Fruit fly (Drosophila melanogaster) whole organism, embryonic: ENCODE data around the gene CG43245.

Source experiments
- C15 ChIP-seq: fragments of 200-800 bp; sonication (Bioruptor generic); IDR thresholded peaks from 3 replicates; pipeline ENCODE4 v1.3.6; 2022; ENCODE audit warnings: missing biosample characterization, missing genetic modification characterization
- CG10462 ChIP-seq: fragments of 200-800 bp; sonication (Bioruptor generic); optimal IDR thresholded peaks from 2 replicates; lab custom pipeline; 2016; ENCODE audit warnings: missing biosample characterization, missing genetic modification characterization
- CG10959 ChIP-seq: fragments of 200-800 bp; sonication (Bioruptor generic); IDR thresholded peaks from 2 replicates; pipeline ENCODE4 v1.3.6; 2022; ENCODE audit warnings: missing biosample characterization, missing genetic modification characterization
- CG11695 ChIP-seq: fragments of 200-800 bp; sonication (Bioruptor generic); IDR thresholded peaks from 3 replicates; pipeline ENCODE4 v1.3.6; 2022; ENCODE audit warnings: missing biosample characterization, missing genetic modification characterization
- CG11696 ChIP-seq: fragments of 200-800 bp; sonication (Bioruptor generic); IDR thresholded peaks from 2 replicates; pipeline ENCODE4 v1.3.6; 2022; ENCODE audit warnings: missing biosample characterization, missing genetic modification characterization
- CG14014 ChIP-seq: fragments of 200-800 bp; sonication (Bioruptor generic); IDR thresholded peaks from 2 replicates; pipeline ENCODE4 v1.3.6; 2022; ENCODE audit warnings: missing biosample characterization, missing genetic modification characterization
- CG14667 ChIP-seq: fragments of 200-800 bp; sonication (Bioruptor generic); IDR thresholded peaks from 2 replicates; pipeline ENCODE4 v1.3.6; 2022; ENCODE audit warnings: missing biosample characterization, missing genetic modification characterization
- CG17328 ChIP-seq: fragments of 200-800 bp; sonication (Bioruptor generic); IDR thresholded peaks from 2 replicates; pipeline ENCODE4 v1.3.6; 2022; ENCODE audit warnings: missing biosample characterization, missing genetic modification characterization
- CG17359 ChIP-seq: fragments of 200-800 bp; sonication (Bioruptor generic); optimal IDR thresholded peaks from 3 replicates; lab custom pipeline; 2018; ENCODE audit warnings: missing biosample characterization, mild to moderate bottlenecking, missing genetic modification characterization, moderate library complexity
- CG2116 ChIP-seq: fragments of 200-800 bp; sonication (Bioruptor generic); optimal IDR thresholded peaks from 3 replicates; lab custom pipeline; 2018; ENCODE audit warnings: missing biosample characterization, mild to moderate bottlenecking, missing genetic modification characterization
- CG34224 ChIP-seq: fragments of 200-800 bp; sonication (Bioruptor generic); IDR thresholded peaks from 3 replicates; pipeline ENCODE4 v1.3.6; 2022; ENCODE audit warnings: missing biosample characterization, missing genetic modification characterization; ENCODE audit not compliant: partially characterized antibody
- CG4707 ChIP-seq: fragments of 200-800 bp; sonication (Bioruptor generic); optimal IDR thresholded peaks from 2 replicates; lab custom pipeline; 2018; ENCODE audit warnings: missing biosample characterization, mild to moderate bottlenecking, missing genetic modification characterization, moderate library complexity
- CG4820 ChIP-seq: fragments of 200-800 bp; sonication (Bioruptor generic); optimal IDR thresholded peaks from 3 replicates; lab custom pipeline; 2016; ENCODE audit warnings: missing biosample characterization, missing genetic modification characterization
- CG5953 ChIP-seq: fragments of 200-800 bp; sonication (Bioruptor generic); IDR thresholded peaks from 2 replicates; pipeline ENCODE4 v1.3.6; 2022; ENCODE audit warnings: missing biosample characterization, missing genetic modification characterization
- CG6654 ChIP-seq: fragments of 200-800 bp; sonication (Bioruptor generic); optimal IDR thresholded peaks from 2 replicates; lab custom pipeline; 2017; ENCODE audit warnings: missing biosample characterization, mild to moderate bottlenecking, missing genetic modification characterization
- CG6765 ChIP-seq: fragments of 200-800 bp; sonication (Bioruptor generic); optimal IDR thresholded peaks from 3 replicates; lab custom pipeline; 2017; ENCODE audit warnings: missing biosample characterization, mild to moderate bottlenecking, missing genetic modification characterization
- CG6813 ChIP-seq: fragments of 200-800 bp; sonication (Bioruptor generic); optimal IDR thresholded peaks from 2 replicates; lab custom pipeline; 2017; ENCODE audit warnings: missing biosample characterization, missing genetic modification characterization, mild to moderate bottlenecking, moderate library complexity, missing genetic modification reagents
- CG7271 ChIP-seq: fragments of 200-800 bp; sonication (Bioruptor generic); optimal IDR thresholded peaks from 2 replicates; lab custom pipeline; 2018; ENCODE audit warnings: missing biosample characterization, mild to moderate bottlenecking, missing genetic modification characterization, moderate library complexity
- CG7839 ChIP-seq: fragments of 200-800 bp; sonication (Bioruptor generic); optimal IDR thresholded peaks from 3 replicates; lab custom pipeline; 2018; ENCODE audit warnings: missing biosample characterization, mild to moderate bottlenecking, missing genetic modification characterization, moderate library complexity
- CG7963 ChIP-seq: fragments of 200-800 bp; sonication (Bioruptor generic); IDR thresholded peaks from 3 replicates; pipeline ENCODE4 v1.3.6; 2022; ENCODE audit warnings: missing biosample characterization, missing genetic modification characterization; ENCODE audit not compliant: partially characterized antibody
- CG7987 ChIP-seq: fragments of 200-800 bp; sonication (Bioruptor generic); optimal IDR thresholded peaks from 2 replicates; lab custom pipeline; 2018; ENCODE audit warnings: missing biosample characterization, mild to moderate bottlenecking, missing genetic modification characterization, moderate library complexity
- HLH4C ChIP-seq: fragments of 200-800 bp; sonication (Bioruptor generic); IDR thresholded peaks from 3 replicates; pipeline ENCODE4 v1.3.6; 2022; ENCODE audit warnings: missing biosample characterization, missing genetic modification characterization; ENCODE audit not compliant: partially characterized antibody
- HmgZ ChIP-seq: fragments of 200-800 bp; sonication (Bioruptor generic); optimal IDR thresholded peaks from 2 replicates; lab custom pipeline; 2018; ENCODE audit warnings: missing biosample characterization, mild to moderate bottlenecking, missing genetic modification characterization
- Hr3 ChIP-seq: fragments of 200-800 bp; sonication (Bioruptor generic); optimal IDR thresholded peaks from 3 replicates; lab custom pipeline; 2016; ENCODE audit warnings: missing biosample characterization, missing genetic modification characterization
- Hsf ChIP-seq: fragments of 200-800 bp; sonication (Bioruptor generic); optimal IDR thresholded peaks from 3 replicates; lab custom pipeline; 2016; ENCODE audit warnings: missing biosample characterization, missing genetic modification characterization
- Lhr ChIP-seq: fragments of 200-800 bp; sonication (Bioruptor generic); optimal IDR thresholded peaks from 3 replicates; lab custom pipeline; 2017; ENCODE audit warnings: mild to moderate bottlenecking, missing biosample characterization, missing genetic modification reagents, missing genetic modification characterization
- MBD-R2 ChIP-seq: fragments of 200-800 bp; sonication (Bioruptor generic); IDR thresholded peaks from 2 replicates; pipeline ENCODE4 v1.3.6; 2022; ENCODE audit warnings: missing biosample characterization, missing genetic modification characterization
- Myb ChIP-seq: fragments of 200-800 bp; sonication (Bioruptor generic); optimal IDR thresholded peaks from 2 replicates; lab custom pipeline; 2016; ENCODE audit warnings: missing biosample characterization, missing genetic modification characterization
- Nf-YB ChIP-seq: fragments of 200-800 bp; sonication (Bioruptor generic); optimal IDR thresholded peaks from 3 replicates; lab custom pipeline; 2019; ENCODE audit warnings: missing biosample characterization, mild to moderate bottlenecking, missing genetic modification characterization, moderate library complexity
- Ravus ChIP-seq: fragments of 200-800 bp; sonication (Bioruptor generic); IDR thresholded peaks from 2 replicates; pipeline ENCODE4 v1.3.6; 2022; ENCODE audit warnings: missing biosample characterization, missing genetic modification characterization
- Rx ChIP-seq: fragments of 200-800 bp; sonication (Bioruptor generic); IDR thresholded peaks from 2 replicates; pipeline ENCODE4 v1.3.6; 2022; ENCODE audit warnings: missing biosample characterization, missing genetic modification characterization
- TFAM ChIP-seq: fragments of 200-800 bp; sonication (Bioruptor generic); optimal IDR thresholded peaks from 2 replicates; lab custom pipeline; 2017; ENCODE audit warnings: missing biosample characterization, missing genetic modification characterization, inconsistent platforms
- caup ChIP-seq: fragments of 200-800 bp; sonication (Bioruptor generic); optimal IDR thresholded peaks from 3 replicates; lab custom pipeline; 2017; ENCODE audit warnings: missing biosample characterization, mild to moderate bottlenecking, missing genetic modification characterization, moderate library complexity; ENCODE audit not compliant: severe bottlenecking
- dan ChIP-seq: fragments of 200-800 bp; sonication (Bioruptor generic); IDR thresholded peaks from 2 replicates; pipeline ENCODE4 v1.3.6; 2022; ENCODE audit warnings: missing biosample characterization, missing genetic modification characterization
- dimm ChIP-seq: fragments of 200-800 bp; sonication (Bioruptor generic); IDR thresholded peaks from 2 replicates; pipeline ENCODE4 v1.3.6; 2022; ENCODE audit warnings: missing biosample characterization, missing genetic modification characterization
- ewg ChIP-seq: fragments of 200-800 bp; sonication (Bioruptor generic); optimal IDR thresholded peaks from 3 replicates; lab custom pipeline; 2017; ENCODE audit warnings: mild to moderate bottlenecking, missing biosample characterization, missing genetic modification reagents, missing genetic modification characterization
- her ChIP-seq: fragments of 200-800 bp; sonication (Bioruptor generic); optimal IDR thresholded peaks from 2 replicates; lab custom pipeline; 2016; ENCODE audit warnings: missing biosample characterization, missing genetic modification characterization
- insv ChIP-seq, 2 experiments: fragments of 200-800 bp; sonication (Bioruptor generic); optimal IDR thresholded peaks; 3 replicates each; lab custom pipeline; 2016 to 2018; ENCODE audit warnings: missing biosample characterization in 2 of 2, missing genetic modification characterization in 2 of 2
- jigr1 ChIP-seq: fragments of 200-800 bp; sonication (Bioruptor generic); IDR thresholded peaks from 3 replicates; pipeline ENCODE4 v1.3.6; 2022; ENCODE audit warnings: missing biosample characterization, missing genetic modification characterization
- kni ChIP-seq: fragments of 200-800 bp; sonication (Bioruptor generic); optimal IDR thresholded peaks from 3 replicates; lab custom pipeline; 2017; ENCODE audit warnings: mild to moderate bottlenecking, missing biosample characterization, missing genetic modification reagents, missing genetic modification characterization
- odd ChIP-seq: fragments of 200-800 bp; sonication (Bioruptor generic); optimal IDR thresholded peaks from 2 replicates; lab custom pipeline; 2017; ENCODE audit warnings: missing biosample characterization, mild to moderate bottlenecking, missing genetic modification characterization
- pho ChIP-seq: fragments of 200-800 bp; sonication (Bioruptor generic); optimal IDR thresholded peaks from 2 replicates; lab custom pipeline; 2016; ENCODE audit warnings: missing biosample characterization, missing genetic modification characterization
- sd ChIP-seq: fragments of 200-800 bp; sonication (Bioruptor generic); optimal IDR thresholded peaks from 3 replicates; lab custom pipeline; 2018; ENCODE audit warnings: missing biosample characterization, mild to moderate bottlenecking, missing genetic modification characterization, moderate library complexity
- sim ChIP-seq: fragments of 200-800 bp; sonication (Bioruptor generic); IDR thresholded peaks from 2 replicates; pipeline ENCODE4 v1.3.6; 2022; ENCODE audit warnings: missing biosample characterization, missing genetic modification characterization
- sisA ChIP-seq: fragments of 200-800 bp; sonication (Bioruptor generic); IDR thresholded peaks from 2 replicates; pipeline ENCODE4 v1.3.6; 2022; ENCODE audit warnings: missing biosample characterization, missing genetic modification characterization
- slp2 ChIP-seq: fragments of 200-800 bp; sonication (Bioruptor generic); optimal IDR thresholded peaks from 2 replicates; lab custom pipeline; 2016; ENCODE audit warnings: missing biosample characterization, missing genetic modification characterization
- sr ChIP-seq: fragments of 200-800 bp; sonication (Bioruptor generic); IDR thresholded peaks from 3 replicates; pipeline ENCODE4 v1.3.6; 2022; ENCODE audit warnings: missing biosample characterization, missing genetic modification characterization
- unpg ChIP-seq: fragments of 200-800 bp; sonication (Bioruptor generic); optimal IDR thresholded peaks from 3 replicates; lab custom pipeline; 2018; ENCODE audit warnings: missing biosample characterization, mild to moderate bottlenecking, missing genetic modification characterization, moderate library complexity

CG43245 gene

dm6 chr3L:10739666-10740417 is 31.9 kb upstream of the CG43245 start (continued):
- TF ChIP-seq CG7987 (GFP tag; lab: Kevin White, UChicago) (peak; percentile 82), CG2116 (GFP tag; lab: Kevin White, UChicago) (peak; percentile 44), CG7271 (tag; lab: Kevin White, UChicago) (no peak), CG7963 (no peak), sisA (GFP tag; lab: Robert Waterston, UW) (peak; percentile 94; the same call in 1 of the 2 replicates), insv (GFP tag; optimal IDR thresholded peaks at IDR 0.05; lab: Kevin White, UChicago) (peak in 1 of 2 experiments; percentile 49), CG6813 (GFP tag; lab: Kevin White, UChicago) (peak; percentile 88), CG6765 (GFP tag; lab: Kevin White, UChicago) (peak; percentile 82), unpg (GFP tag; lab: Kevin White, UChicago) (peak; percentile 83), C15 (GFP tag; lab: Robert Waterston, UW) (peak; percentile 70; the same call in 2 of the 3 replicates), Hr3 (GFP tag; lab: Kevin White, UChicago) (peak; percentile 93), CG14014 (GFP tag; lab: Robert Waterston, UW) (peak; percentile 91), pho (peak; percentile 95), HLH4C (GFP tag; lab: Robert Waterston, UW) (no peak), sim (GFP tag; lab: Robert Waterston, UW) (peak; percentile 64; the same call in 1 of the 2 replicates), her (GFP tag; lab: Kevin White, UChicago) (peak; percentile 87), CG4707 (peak; percentile 24), ewg (peak; percentile 86), Nf-YB (GFP tag; lab: Kevin White, UChicago) (peak; percentile 67), odd (GFP tag; lab: Kevin White, UChicago) (peak; percentile 88), CG10959 (GFP tag; lab: Robert Waterston, UW) (peak; percentile 81), CG11696 (GFP tag; lab: Robert Waterston, UW) (peak; percentile 50; the same call in 1 of the 2 replicates), CG4820 (peak; percentile 95), slp2 (peak; percentile 98), CG34224 (GFP tag; lab: Robert Waterston, UW) (peak; percentile 28; the same call in 1 of the 3 replicates), CG6654 (GFP tag; lab: Kevin White, UChicago) (peak; percentile 87), dan (GFP tag; lab: Robert Waterston, UW) (peak; percentile 52), Ravus (GFP tag; lab: Robert Waterston, UW) (peak; percentile 60), CG17359 (peak; percentile 92), Myb (GFP tag; lab: Kevin White, UChicago) (peak; percentile 85), CG17328 (GFP tag; lab: Robert Waterston, UW) (peak; percentile 79), CG5953 (GFP tag; lab: Robert Waterston, UW) (peak; percentile 70; the same call in 1 of the 2 replicates), CG11695 (GFP tag; lab: Robert Waterston, UW) (peak; percentile 97), caup (peak; percentile 96), CG10462 (GFP tag; lab: Kevin White, UChicago) (peak; percentile 82), CG7839 (peak; percentile 97), Hsf (GFP tag; lab: Kevin White, UChicago) (peak; percentile 92), dimm (peak; percentile 37; the same call in 1 of the 2 replicates), TFAM (GFP tag; lab: Kevin White, UChicago) (peak; percentile 63), kni (peak; percentile 66), Rx (GFP tag; lab: Robert Waterston, UW) (peak; percentile 95), sr (GFP tag; lab: Robert Waterston, UW) (peak; percentile 96), Lhr (peak; percentile 70), HmgZ (tag; lab: Kevin White, UChicago) (peak; percentile 80), MBD-R2 (GFP tag; lab: Robert Waterston, UW) (peak; percentile 79; the same call in 1 of the 2 replicates), CG14667 (GFP tag; lab: Robert Waterston, UW) (peak; percentile 87), sd (tag; lab: Kevin White, UChicago) (peak; percentile 91), jigr1 (GFP tag; lab: Robert Waterston, UW) (peak; percentile 95)
